Fruit fly (Drosophila melanogaster) S2 (cell line): Measurements from ENCODE around the gene Nup37.

Experiments used
- CG8478 ChIP-seq: fragments of >200 bp; optimal IDR thresholded peaks from 2 replicates; lab custom pipeline; 2018
- CTCF ChIP-seq, 2 experiments: fragments of >200 bp; optimal IDR thresholded peaks; 2 replicates each; lab custom pipeline; 2018

- no peak for TF ChIP-seq CG8478
- no peak for TF ChIP-seq CTCF (optimal IDR thresholded peaks at IDR 0.05; lab: Kevin White, UChicago)
These were observed 28.4 kb upstream of the Nup37 start, which contains the start of gene CG31103 for dm6 chr3R:25219018-25219417.
